Worm (Caenorhabditis elegans): ENCODE measurements around the gene mrps-18.C.

The mrps-18.C gene

DNA sequence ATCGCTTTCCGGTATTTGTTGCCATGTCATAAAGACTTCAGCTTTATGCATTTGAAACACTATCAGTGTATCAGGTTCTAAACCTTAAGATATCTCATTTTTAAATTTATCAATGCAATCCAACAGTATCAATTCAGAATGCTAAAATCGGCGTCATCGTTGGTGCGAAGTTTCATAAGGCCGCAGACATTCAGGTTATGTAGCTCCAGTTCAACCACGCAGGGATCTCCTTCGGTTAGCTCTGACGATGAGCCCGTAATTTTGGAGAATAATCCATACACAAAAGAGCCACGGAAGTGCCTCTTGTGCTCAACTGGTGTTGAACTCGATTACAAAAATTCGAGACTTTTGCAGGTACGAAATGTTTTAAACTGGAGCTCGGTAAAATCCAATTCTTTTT is at the start of gene mrps-18.C:
mrps-18.C (plus strand) TSS at position 138 of the 400 bp plus-strand sequence.
- TF ChIP-seq ceh-20 (GFP tag; IDR thresholded peaks at IDR 0.05) (no peak), lin-38 (GFP tag; IDR thresholded peaks at IDR 0.05) (peak; percentile 53)

DNA sequence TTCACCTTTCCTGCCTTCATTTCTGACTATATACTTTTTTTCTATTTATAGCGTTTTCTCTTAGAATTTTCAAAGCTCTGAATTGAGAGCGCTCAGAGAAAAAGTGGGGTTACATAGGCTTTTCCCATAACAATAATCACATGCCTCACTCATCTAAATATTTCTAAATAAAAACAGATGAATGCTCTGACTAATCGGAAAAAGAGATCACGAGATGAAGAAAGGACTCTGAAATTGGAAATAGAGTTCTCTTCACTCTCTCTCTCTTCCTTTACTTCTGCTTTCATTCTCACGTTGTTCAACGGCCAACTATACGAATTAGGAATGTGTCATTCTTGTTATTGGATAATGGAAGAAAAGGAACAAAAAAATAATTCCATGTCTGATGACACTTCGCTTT is 46.9 kb upstream of the mrps-18.C start:
- no peak for TF ChIP-seq unc-62 (GFP tag; optimal IDR thresholded peaks at IDR 0.05 in 1 of 2)
- TF ChIP-seq unc-62 (tag; optimal IDR thresholded peaks at IDR 0.05) = no peak
- TF ChIP-seq ama-1 (optimal IDR thresholded peaks at IDR 0.05) = no peak
- no peak for TF ChIP-seq Y48G9A.11 (GFP tag; IDR thresholded peaks at IDR 0.05)
- TF ChIP-seq attf-4 (tag; optimal IDR thresholded peaks at IDR 0.05) = no peak
- TF ChIP-seq hlh-30 (tag; optimal IDR thresholded peaks at IDR 0.05; ENCODE audit: insufficient read depth) = peak; percentile 51
- no peak for TF ChIP-seq saeg-2 (GFP tag; IDR thresholded peaks at IDR 0.05)
- TF ChIP-seq pqm-1 (tag; optimal IDR thresholded peaks at IDR 0.05) = no peak
- TF ChIP-seq tra-1 (GFP tag; IDR thresholded peaks at IDR 0.05) = no peak
- no peak for TF ChIP-seq ceh-82 (tag; optimal IDR thresholded peaks at IDR 0.05)
- TF ChIP-seq lsy-2 (tag; optimal IDR thresholded peaks at IDR 0.05) = peak in 1 of 2 experiments; percentile 0
- TF ChIP-seq nhr-10 (tag; optimal IDR thresholded peaks at IDR 0.05) = no peak
- TF ChIP-seq aha-1 (tag) = peak; percentile 37
- TF ChIP-seq ceh-20 (GFP tag; IDR thresholded peaks at IDR 0.05) = no peak
- TF ChIP-seq fkh-10 (GFP tag; optimal IDR thresholded peaks at IDR 0.05) = no peak
- TF ChIP-seq zip-11 (GFP tag; IDR thresholded peaks at IDR 0.05) = no peak
- TF ChIP-seq nhr-102 (tag; optimal IDR thresholded peaks at IDR 0.05) = no peak
- TF ChIP-seq lin-29 (GFP tag; IDR thresholded peaks at IDR 0.05) = no peak

DNA sequence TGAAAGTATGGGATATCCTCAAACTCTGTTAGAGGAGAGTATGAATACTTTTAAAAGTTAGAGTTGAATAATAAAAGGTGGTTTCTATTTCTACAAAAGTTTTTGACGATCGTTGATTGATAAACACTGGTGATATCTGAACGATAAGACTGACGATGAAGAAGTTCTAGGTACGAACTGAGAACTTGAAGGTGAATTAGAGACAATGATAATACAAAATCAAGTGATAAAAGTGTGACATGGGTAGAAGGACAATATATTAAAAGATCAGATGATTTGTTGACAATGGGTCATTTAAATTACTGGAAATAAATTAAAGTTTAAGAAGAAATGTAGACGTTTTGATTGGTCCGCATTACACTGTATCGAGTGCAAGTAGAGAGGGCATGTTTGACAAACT is 40.6 kb upstream of the mrps-18.C start, which contains the start of gene C18H9.5:
C18H9.5 (minus strand) TSS at position 179 of the 400 bp plus-strand sequence.
- no peak for TF ChIP-seq lin-1 (GFP tag; IDR thresholded peaks at IDR 0.05)
- 0 out of 2 replicates have a peak, but pooled peaks have one; percentile 8 for TF ChIP-seq dmd-6 (GFP tag; IDR thresholded peaks at IDR 0.05)
- no peak for TF ChIP-seq ztf-11 (tag; optimal IDR thresholded peaks at IDR 0.05)
- TF ChIP-seq duxl-1 (tag; optimal IDR thresholded peaks at IDR 0.05; ENCODE audit: poor library complexity) = no peak
- TF ChIP-seq unc-62 (GFP tag; optimal IDR thresholded peaks at IDR 0.05 in 1 of 2) = peak in 1 of 2 experiments; percentile 6
- TF ChIP-seq unc-62 (tag; optimal IDR thresholded peaks at IDR 0.05) = no peak
- TF ChIP-seq ces-1 (GFP tag; optimal IDR thresholded peaks at IDR 0.05) = no peak
- peak; percentile 52 for TF ChIP-seq hlh-30 (tag; optimal IDR thresholded peaks at IDR 0.05; ENCODE audit: insufficient read depth)
- TF ChIP-seq Y5F2A.4 (GFP tag; optimal IDR thresholded peaks at IDR 0.05) = no peak

DNA sequence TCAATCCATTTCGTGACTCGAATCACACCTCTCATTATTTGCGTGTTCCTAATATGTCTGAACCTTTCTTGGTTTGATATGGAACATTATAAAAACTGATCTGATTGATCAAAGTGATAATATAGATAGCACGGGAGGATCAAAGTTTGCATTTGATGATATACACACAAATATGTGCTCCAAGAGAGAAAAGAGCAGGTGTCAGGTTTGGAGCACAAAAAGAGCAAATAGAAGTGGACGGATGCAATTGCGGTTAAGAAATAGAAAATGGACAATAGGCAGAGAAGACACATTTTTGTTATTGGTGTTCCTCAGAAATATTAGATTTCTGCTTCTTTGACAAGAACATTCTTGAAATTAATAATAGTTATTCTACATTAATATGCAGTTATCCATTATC is 37.2 kb upstream of the mrps-18.C start, which contains the start of gene C18H9.1:
C18H9.1 (plus strand) TSS at position 301 of the 400 bp plus-strand sequence.
- TF ChIP-seq lim-7 (GFP tag; IDR thresholded peaks at IDR 0.05) = no peak
- TF ChIP-seq unc-39 (tag; optimal IDR thresholded peaks at IDR 0.05) = no peak
- TF ChIP-seq php-3 (GFP tag; IDR thresholded peaks at IDR 0.05) = no peak
- TF ChIP-seq aly-2 (tag; optimal IDR thresholded peaks at IDR 0.05) = no peak
- TF ChIP-seq ama-1 (optimal IDR thresholded peaks at IDR 0.05) = no peak
- no peak for TF ChIP-seq F26F4.8 (GFP tag; conservative IDR thresholded peaks at IDR 0.05)
- no peak for TF ChIP-seq nhr-48 (tag; optimal IDR thresholded peaks at IDR 0.05)

DNA sequence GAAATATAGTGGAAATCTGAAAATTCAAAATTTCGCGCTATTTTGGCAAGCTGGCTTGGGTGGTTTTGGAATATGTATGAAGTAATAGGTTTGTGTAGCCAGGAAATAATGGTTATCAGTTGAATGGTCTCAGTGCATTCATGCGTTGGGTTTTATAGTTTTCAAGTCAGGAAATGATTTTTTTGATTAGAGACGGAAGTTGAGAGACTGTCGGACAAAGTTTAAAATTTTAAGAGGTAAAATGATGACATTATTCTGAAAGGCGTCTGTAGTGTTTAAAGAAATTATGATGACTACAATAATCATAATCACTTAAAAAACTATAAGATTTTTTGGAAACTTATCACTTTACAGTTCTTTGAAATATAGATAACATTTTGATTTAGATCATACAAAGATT is 34.5 kb upstream of the mrps-18.C start, which contains the start of gene C18H9.6:
C18H9.6 (minus strand) TSS at position 129 of the 400 bp plus-strand sequence.
- TF ChIP-seq daf-19 (GFP tag; conservative IDR thresholded peaks at IDR 0.05) (no peak), hlh-11 (tag; optimal IDR thresholded peaks at IDR 0.05) (peak; percentile 58), dve-1 (tag; optimal IDR thresholded peaks at IDR 0.05; ENCODE audit: insufficient read depth) (peak; percentile 80), F44E2.7 (GFP tag; IDR thresholded peaks at IDR 0.05) (no peak), dmd-6 (GFP tag; IDR thresholded peaks at IDR 0.05) (peak; percentile 91), pqm-1 (tag; optimal IDR thresholded peaks at IDR 0.05) (peak; percentile 73), nhr-28 (tag; optimal IDR thresholded peaks at IDR 0.05) (peak; percentile 83), nhr-48 (tag; optimal IDR thresholded peaks at IDR 0.05) (peak; percentile 57), php-3 (GFP tag; IDR thresholded peaks at IDR 0.05) (peak; percentile 79), hif-1 (tag; optimal IDR thresholded peaks at IDR 0.05) (no peak), T20F7.1 (GFP tag; optimal IDR thresholded peaks at IDR 0.05) (peak; percentile 1), nhr-237 (tag; optimal IDR thresholded peaks at IDR 0.05) (no peak), lin-1 (GFP tag; IDR thresholded peaks at IDR 0.05) (peak; percentile 77)

All from whole organism, L4 larva.